Worm (Caenorhabditis elegans) whole organism, midembryonic: ENCODE results near the gene taf-12.

Experiments
- T22C8.4 ChIP-seq: fragments of 200-800 bp; sonication (Bioruptor generic); IDR thresholded peaks from 2 replicates; pipeline ENCODE4 v1.3.6; 2022; ENCODE audit warnings: missing genetic modification characterization, missing compliant biosample characterization
- cog-1 ChIP-seq: sonication (generic microtip); optimal IDR thresholded peaks from 2 replicates; lab custom pipeline; 2016; ENCODE audit warnings: missing genetic modification characterization, missing compliant biosample characterization
- klf-2 ChIP-seq: fragments of 200-800 bp; sonication (Bioruptor generic); conservative IDR thresholded peaks from 2 replicates; pipeline ENCODE4 v1.3.6; 2022; ENCODE audit warnings: missing genetic modification reagents, missing genetic modification characterization, missing compliant biosample characterization
- ref-1 ChIP-seq: fragments of 200-800 bp; sonication (Bioruptor generic); conservative IDR thresholded peaks from 2 replicates; pipeline ENCODE4 v1.3.6; 2022; ENCODE audit warnings: missing genetic modification reagents, missing genetic modification characterization, missing compliant biosample characterization
- tab-1 ChIP-seq: fragments of 200-800 bp; sonication (Bioruptor generic); IDR thresholded peaks from 2 replicates; pipeline ENCODE4 v1.3.6; 2022; ENCODE audit warnings: missing genetic modification characterization, missing compliant biosample characterization
- ztf-23 ChIP-seq: fragments of 200-800 bp; sonication (Bioruptor generic); IDR thresholded peaks from 2 replicates; pipeline ENCODE4 v1.3.6; 2022; ENCODE audit warnings: missing genetic modification reagents, missing genetic modification characterization, missing compliant biosample characterization
- ztf-29 ChIP-seq: fragments of 200-800 bp; sonication (Bioruptor generic); IDR thresholded peaks from 2 replicates; pipeline ENCODE4 v1.3.6; 2022; ENCODE audit warnings: missing genetic modification reagents, missing genetic modification characterization, missing compliant biosample characterization

ce11 chrIII:11856852-11857251, 12.2 kb downstream of the taf-12 start:
- TF ChIP-seq tab-1 (GFP tag; lab: Robert Waterston, UW) (no peak), cog-1 (tag; lab: Kevin White, UChicago) (no peak), ref-1 (no peak), ztf-23 (GFP tag; lab: Robert Waterston, UW) (no peak), klf-2 (no peak), T22C8.4 (GFP tag; lab: Robert Waterston, UW) (no peak), ztf-29 (GFP tag; lab: Robert Waterston, UW) (no peak)
